Worm (Caenorhabditis elegans): ENCODE measurements around the gene mrpl-22.

DNA sequence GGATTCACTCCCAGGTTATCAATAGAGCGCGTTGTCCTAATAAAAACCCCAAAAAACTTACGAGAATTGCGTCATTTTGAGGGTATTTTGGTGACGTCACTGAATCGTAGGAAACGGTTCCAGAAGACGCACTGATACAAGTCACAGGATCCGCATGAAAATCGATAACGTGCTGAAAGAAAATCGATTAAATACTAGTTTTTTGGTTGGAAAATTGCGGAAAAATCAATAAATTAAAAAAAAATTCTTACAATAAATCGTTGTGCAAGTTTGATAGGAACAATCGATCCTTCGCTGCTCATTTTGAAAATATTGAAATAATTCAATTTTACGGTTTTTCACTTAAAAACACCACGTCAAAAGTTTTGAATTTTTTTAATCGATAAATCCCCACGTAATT is 12.0 kb upstream of the mrpl-22 start, which contains the start of gene Y39A1A.2:
- TF ChIP-seq nhr-11 (tag; optimal IDR thresholded peaks at IDR 0.05) (no peak), nhr-77 (tag; optimal IDR thresholded peaks at IDR 0.05) (no peak), lin-13 (GFP tag; optimal IDR thresholded peaks at IDR 0.05) (no peak), ztf-4 (tag; optimal IDR thresholded peaks at IDR 0.05) (no peak), blmp-1 (tag; optimal IDR thresholded peaks at IDR 0.05; ENCODE audit: insufficient read depth) (no peak), sma-9 (GFP tag; optimal IDR thresholded peaks at IDR 0.05) (no peak), sma-9 (tag; optimal IDR thresholded peaks at IDR 0.05) (no peak), nhr-237 (tag; optimal IDR thresholded peaks at IDR 0.05) (no peak), ZK546.5 (tag; optimal IDR thresholded peaks at IDR 0.05) (no peak), mab-5 (tag; optimal IDR thresholded peaks at IDR 0.05) (no peak), zag-1 (tag; optimal IDR thresholded peaks at IDR 0.05) (no peak), ceh-82 (tag; optimal IDR thresholded peaks at IDR 0.05) (no peak), mdl-1 (tag; optimal IDR thresholded peaks at IDR 0.05) (no peak)
